Fruit fly (Drosophila melanogaster) whole organism, embryonic: ENCODE measurements around the gene CG44836.

Source experiments
- Asciz ChIP-seq: fragments of 200-800 bp; sonication (Bioruptor generic); optimal IDR thresholded peaks from 2 replicates; lab custom pipeline; 2017; ENCODE audit warnings: missing biosample characterization, mild to moderate bottlenecking, missing genetic modification characterization, missing genetic modification reagents
- CG10654 ChIP-seq: fragments of 200-800 bp; sonication (Bioruptor generic); optimal IDR thresholded peaks from 2 replicates; lab custom pipeline; 2016; ENCODE audit warnings: missing biosample characterization, missing genetic modification characterization
- CG10959 ChIP-seq: fragments of 200-800 bp; sonication (Bioruptor generic); IDR thresholded peaks from 2 replicates; pipeline ENCODE4 v1.3.6; 2022; ENCODE audit warnings: missing biosample characterization, missing genetic modification characterization
- CG11085 ChIP-seq: fragments of 200-800 bp; sonication (Bioruptor generic); IDR thresholded peaks from 2 replicates; pipeline ENCODE4 v1.3.6; 2022; ENCODE audit warnings: missing biosample characterization, missing genetic modification characterization
- CG11093 ChIP-seq: fragments of 200-800 bp; sonication (Bioruptor generic); IDR thresholded peaks from 3 replicates; pipeline ENCODE4 v1.3.6; 2022; ENCODE audit warnings: missing biosample characterization, missing genetic modification characterization
- CG11247 ChIP-seq: fragments of 200-800 bp; sonication (Bioruptor generic); IDR thresholded peaks from 2 replicates; pipeline ENCODE4 v1.3.6; 2022; ENCODE audit warnings: missing biosample characterization, missing genetic modification characterization
- CG11504 ChIP-seq: fragments of 200-800 bp; sonication (Bioruptor generic); optimal IDR thresholded peaks from 3 replicates; lab custom pipeline; 2019; ENCODE audit warnings: missing biosample characterization, mild to moderate bottlenecking, missing genetic modification characterization, moderate library complexity
- CG11695 ChIP-seq: fragments of 200-800 bp; sonication (Bioruptor generic); IDR thresholded peaks from 3 replicates; pipeline ENCODE4 v1.3.6; 2022; ENCODE audit warnings: missing biosample characterization, missing genetic modification characterization
- CG12219 ChIP-seq: fragments of 200-800 bp; sonication (Bioruptor generic); optimal IDR thresholded peaks from 3 replicates; lab custom pipeline; 2018; ENCODE audit warnings: missing biosample characterization, mild to moderate bottlenecking, missing genetic modification characterization
- CG12659 ChIP-seq: fragments of 200-800 bp; sonication (Bioruptor generic); optimal IDR thresholded peaks from 3 replicates; lab custom pipeline; 2017; ENCODE audit warnings: mild to moderate bottlenecking, missing biosample characterization, missing genetic modification reagents, missing genetic modification characterization
- CG14860 ChIP-seq: fragments of 200-800 bp; sonication (Bioruptor generic); IDR thresholded peaks from 3 replicates; pipeline ENCODE4 v1.3.6; 2022; ENCODE audit warnings: missing biosample characterization, missing genetic modification characterization; ENCODE audit not compliant: partially characterized antibody
- CG15011 ChIP-seq: fragments of 200-800 bp; sonication (Bioruptor generic); optimal IDR thresholded peaks from 3 replicates; lab custom pipeline; 2018; ENCODE audit warnings: missing biosample characterization, mild to moderate bottlenecking, missing genetic modification characterization
- CG15269 ChIP-seq: fragments of 200-800 bp; sonication (Bioruptor generic); optimal IDR thresholded peaks from 2 replicates; lab custom pipeline; 2018; ENCODE audit warnings: missing biosample characterization, mild to moderate bottlenecking, missing genetic modification characterization, moderate library complexity
- CG17568 ChIP-seq: fragments of 200-800 bp; sonication (Bioruptor generic); optimal IDR thresholded peaks from 2 replicates; lab custom pipeline; 2018; ENCODE audit warnings: missing biosample characterization, mild to moderate bottlenecking, missing genetic modification characterization, moderate library complexity
- CG18262 ChIP-seq: fragments of 200-800 bp; optimal IDR thresholded peaks from 3 replicates; lab custom pipeline; 2019; ENCODE audit warnings: missing biosample characterization, mild to moderate bottlenecking, missing genetic modification characterization, moderate library complexity
- CG2678 ChIP-seq: fragments of 200-800 bp; sonication (Bioruptor generic); optimal IDR thresholded peaks from 3 replicates; lab custom pipeline; 2019; ENCODE audit warnings: missing biosample characterization, mild to moderate bottlenecking, missing genetic modification characterization, moderate library complexity
- CG2712 ChIP-seq: fragments of 200-800 bp; optimal IDR thresholded peaks from 3 replicates; lab custom pipeline; 2019; ENCODE audit warnings: missing biosample characterization, mild to moderate bottlenecking, missing genetic modification characterization, moderate library complexity
- CG3838 ChIP-seq: fragments of 200-800 bp; sonication (Bioruptor generic); optimal IDR thresholded peaks from 3 replicates; lab custom pipeline; 2016; ENCODE audit warnings: missing biosample characterization, missing genetic modification characterization
- CG6813 ChIP-seq: fragments of 200-800 bp; sonication (Bioruptor generic); optimal IDR thresholded peaks from 2 replicates; lab custom pipeline; 2017; ENCODE audit warnings: missing biosample characterization, missing genetic modification characterization, mild to moderate bottlenecking, moderate library complexity, missing genetic modification reagents
- CG8290 ChIP-seq, 3 experiments: fragments of 200-800 bp; sonication (Bioruptor generic); optimal IDR thresholded peaks; 2 replicates each; lab custom pipeline; 2016 to 2019; ENCODE audit warnings: missing biosample characterization in 3 of 3, missing genetic modification characterization in 3 of 3, mild to moderate bottlenecking in 2 of 3, moderate library complexity in 1 of 3
- CG8765 ChIP-seq: fragments of 200-800 bp; sonication (Bioruptor generic); IDR thresholded peaks from 2 replicates; pipeline ENCODE4 v1.3.6; 2022; ENCODE audit warnings: missing biosample characterization, missing genetic modification characterization
- CG8924 ChIP-seq: fragments of 200-800 bp; optimal IDR thresholded peaks from 3 replicates; lab custom pipeline; 2019; ENCODE audit warnings: missing biosample characterization, mild to moderate bottlenecking, missing genetic modification characterization, moderate library complexity
- Chrac-16 ChIP-seq: fragments of 200-800 bp; sonication (Bioruptor generic); optimal IDR thresholded peaks from 3 replicates; lab custom pipeline; 2016; ENCODE audit warnings: missing biosample characterization, missing genetic modification characterization
- CoRest ChIP-seq: fragments of 200-800 bp; sonication (Bioruptor generic); optimal IDR thresholded peaks from 3 replicates; lab custom pipeline; 2018; ENCODE audit warnings: missing biosample characterization, mild to moderate bottlenecking, missing genetic modification characterization, moderate library complexity
- Dbx ChIP-seq: fragments of 200-800 bp; sonication (Bioruptor generic); IDR thresholded peaks from 3 replicates; pipeline ENCODE4 v1.3.6; 2022; ENCODE audit warnings: missing biosample characterization, missing genetic modification characterization
- Dek ChIP-seq: fragments of 200-800 bp; sonication (Bioruptor generic); optimal IDR thresholded peaks from 3 replicates; lab custom pipeline; 2019; ENCODE audit warnings: missing biosample characterization, mild to moderate bottlenecking, missing genetic modification characterization, moderate library complexity
- E2f2 ChIP-seq: fragments of 200-800 bp; sonication (Bioruptor generic); IDR thresholded peaks from 2 replicates; pipeline ENCODE4 v1.3.6; 2022; ENCODE audit warnings: missing biosample characterization, missing genetic modification characterization
- HLHmδ ChIP-seq: fragments of 200-800 bp; sonication (Bioruptor generic); optimal IDR thresholded peaks from 2 replicates; lab custom pipeline; 2018; ENCODE audit warnings: missing biosample characterization, mild to moderate bottlenecking, missing genetic modification characterization, moderate library complexity
- Mad ChIP-seq: fragments of 200-800 bp; sonication (Bioruptor generic); optimal IDR thresholded peaks from 2 replicates; lab custom pipeline; 2016; ENCODE audit warnings: missing biosample characterization, missing genetic modification characterization
- Mes4 ChIP-seq: fragments of 200-800 bp; sonication (Bioruptor generic); optimal IDR thresholded peaks from 2 replicates; lab custom pipeline; 2016; ENCODE audit warnings: missing biosample characterization, missing genetic modification characterization
- Myb ChIP-seq: fragments of 200-800 bp; sonication (Bioruptor generic); optimal IDR thresholded peaks from 2 replicates; lab custom pipeline; 2016; ENCODE audit warnings: missing biosample characterization, missing genetic modification characterization
- Rfx ChIP-seq: fragments of 200-800 bp; sonication (Bioruptor generic); IDR thresholded peaks from 2 replicates; pipeline ENCODE4 v1.3.6; 2022; ENCODE audit warnings: missing biosample characterization, missing genetic modification characterization
- Side ChIP-seq: fragments of 200-800 bp; sonication (Bioruptor generic); optimal IDR thresholded peaks from 2 replicates; lab custom pipeline; 2016; ENCODE audit warnings: missing biosample characterization, missing genetic modification characterization
- Ssrp ChIP-seq: fragments of 200-800 bp; sonication (Bioruptor generic); optimal IDR thresholded peaks from 2 replicates; lab custom pipeline; 2018; ENCODE audit warnings: missing biosample characterization, mild to moderate bottlenecking, missing genetic modification characterization, moderate library complexity
- grau ChIP-seq: fragments of 200-800 bp; optimal IDR thresholded peaks from 3 replicates; lab custom pipeline; 2019; ENCODE audit warnings: missing biosample characterization, mild to moderate bottlenecking, missing genetic modification characterization, moderate library complexity
- grn ChIP-seq: fragments of 200-800 bp; sonication (Bioruptor generic); optimal IDR thresholded peaks from 3 replicates; lab custom pipeline; 2017; ENCODE audit warnings: missing biosample characterization, missing genetic modification characterization
- gsb ChIP-seq: fragments of 200-800 bp; sonication (Bioruptor generic); IDR thresholded peaks from 2 replicates; pipeline ENCODE4 v1.3.6; 2022; ENCODE audit warnings: missing biosample characterization, missing genetic modification characterization
- jumu ChIP-seq: fragments of 200-800 bp; sonication (Bioruptor generic); optimal IDR thresholded peaks from 3 replicates; lab custom pipeline; 2016; ENCODE audit warnings: missing biosample characterization, missing genetic modification characterization
- ken ChIP-seq: fragments of 200-800 bp; sonication (Bioruptor generic); IDR thresholded peaks from 3 replicates; pipeline ENCODE4 v1.3.6; 2022; ENCODE audit warnings: missing biosample characterization, missing genetic modification characterization
- kni ChIP-seq: fragments of 200-800 bp; sonication (Bioruptor generic); optimal IDR thresholded peaks from 3 replicates; lab custom pipeline; 2017; ENCODE audit warnings: mild to moderate bottlenecking, missing biosample characterization, missing genetic modification reagents, missing genetic modification characterization
- org-1 ChIP-seq: fragments of 200-800 bp; sonication (Bioruptor generic); optimal IDR thresholded peaks from 2 replicates; lab custom pipeline; 2017; ENCODE audit warnings: missing biosample characterization, missing genetic modification characterization
- phol ChIP-seq: fragments of 200-800 bp; sonication (Bioruptor generic); optimal IDR thresholded peaks from 3 replicates; lab custom pipeline; 2018; ENCODE audit warnings: missing biosample characterization, mild to moderate bottlenecking, missing genetic modification characterization, moderate library complexity
- prd ChIP-seq, 3 experiments: fragments of >200 bp in 2 of 3; fragments of 200-800 bp in 1 of 3; sonication (Bioruptor generic) in 1 of 3; optimal IDR thresholded peaks in 2 of 3; IDR thresholded peaks in 1 of 3; 2 replicates in 2 of 3; 3 replicates in 1 of 3; pipeline versions ENCODE4 v1.3.6 to Lab custom; 2017 to 2022; ENCODE audit warnings: missing biosample characterization in 1 of 3, missing genetic modification characterization in 1 of 3
- rib ChIP-seq: fragments of 200-800 bp; sonication (Bioruptor generic); IDR thresholded peaks from 2 replicates; pipeline ENCODE4 v1.3.6; 2022; ENCODE audit warnings: missing biosample characterization, missing genetic modification characterization
- seq ChIP-seq: fragments of 200-800 bp; sonication (Bioruptor generic); IDR thresholded peaks from 2 replicates; pipeline ENCODE4 v1.3.6; 2022; ENCODE audit warnings: missing biosample characterization, missing genetic modification characterization
- vvl ChIP-seq: fragments of 200-800 bp; sonication (Bioruptor generic); IDR thresholded peaks from 2 replicates; pipeline ENCODE4 v1.3.6; 2022; ENCODE audit warnings: missing biosample characterization, missing genetic modification characterization
- zen ChIP-seq: fragments of 200-800 bp; sonication (Bioruptor generic); optimal IDR thresholded peaks from 3 replicates; lab custom pipeline; 2018; ENCODE audit warnings: missing biosample characterization, mild to moderate bottlenecking, missing genetic modification characterization, moderate library complexity
- zfh1 ChIP-seq: fragments of 200-800 bp; sonication (Bioruptor generic); IDR thresholded peaks from 3 replicates; pipeline ENCODE4 v1.3.6; 2022; ENCODE audit warnings: missing biosample characterization, missing genetic modification characterization

Gene CG44836

dm6 chr3L:16408609-16409439 is 8.7 kb upstream of the CG44836 start (continued):
- TF ChIP-seq CG15269 (tag; lab: Kevin White, UChicago) (no peak), rib (GFP tag; lab: Robert Waterston, UW) (0 out of 2 replicates have a peak, but pooled peaks have one; percentile 10), Ssrp (tag; lab: Kevin White, UChicago) (no peak), CG15011 (no peak), CG2678 (tag; lab: Kevin White, UChicago) (peak; percentile 25), vvl (GFP tag; lab: Robert Waterston, UW) (peak; percentile 56; the same call in 1 of the 2 replicates), org-1 (peak; percentile 70), ken (GFP tag; lab: Robert Waterston, UW) (0 out of 3 replicates have a peak, but pooled peaks have one; percentile 33), grn (no peak), gsb (no peak), CG10654 (GFP tag; lab: Kevin White, UChicago) (peak; percentile 24), CG8765 (GFP tag; lab: Robert Waterston, UW) (no peak), Mad (GFP tag; lab: Kevin White, UChicago) (no peak), seq (GFP tag; lab: Robert Waterston, UW) (no peak), prd (optimal IDR thresholded peaks at IDR 0.05; lab: Kevin White, UChicago) (no peak), prd (GFP tag; IDR thresholded peaks at IDR 0.05; lab: Robert Waterston, UW) (peak; percentile 63), phol (tag; lab: Kevin White, UChicago) (peak; percentile 1), CG10959 (GFP tag; lab: Robert Waterston, UW) (peak; percentile 70; the same call in 1 of the 2 replicates), zfh1 (peak; percentile 75; the same call in 2 of the 3 replicates), HLHmδ (GFP tag; lab: Kevin White, UChicago) (peak; percentile 78), zen (peak; percentile 37), CG8290 (GFP tag; optimal IDR thresholded peaks at IDR 0.05; lab: Kevin White, UChicago) (peak; percentile 65), CG8290 (tag; optimal IDR thresholded peaks at IDR 0.05; lab: Kevin White, UChicago) (peak in 1 of 2 experiments; percentile 80), CG14860 (GFP tag; lab: Robert Waterston, UW) (no peak), jumu (GFP tag; lab: Kevin White, UChicago) (no peak), CG12219 (GFP tag; lab: Kevin White, UChicago) (peak; percentile 41), Chrac-16 (GFP tag; lab: Kevin White, UChicago) (no peak), CG3838 (GFP tag; lab: Kevin White, UChicago) (no peak), CG11247 (GFP tag; lab: Robert Waterston, UW) (no peak), kni (GFP tag; lab: Kevin White, UChicago) (peak; percentile 94), CG11093 (GFP tag; lab: Robert Waterston, UW) (no peak), grau (tag; lab: Kevin White, UChicago) (no peak), CG6813 (GFP tag; lab: Kevin White, UChicago) (peak; percentile 70), CG2712 (no peak), Mes4 (peak; percentile 46), Dek (tag; lab: Kevin White, UChicago) (no peak), CG17568 (GFP tag; lab: Kevin White, UChicago) (peak; percentile 72), CG11695 (no peak), CG8924 (tag; lab: Kevin White, UChicago) (peak; percentile 34), CG11085 (no peak), Rfx (GFP tag; lab: Robert Waterston, UW) (no peak), CG12659 (GFP tag; lab: Kevin White, UChicago) (no peak), CG18262 (peak; percentile 34), E2f2 (GFP tag; lab: Robert Waterston, UW) (peak; percentile 63), Dbx (GFP tag; lab: Robert Waterston, UW) (no peak), Side (GFP tag; lab: Kevin White, UChicago) (peak; percentile 32), Asciz (peak; percentile 58), CG11504 (tag; lab: Kevin White, UChicago) (peak; percentile 2), Myb (GFP tag; lab: Kevin White, UChicago) (no peak), CoRest (tag; lab: Kevin White, UChicago) (peak; percentile 10)
